Fruit fly (Drosophila melanogaster) whole organism, embryonic: ENCODE measurements around the gene CG5776.

Experiments
- BEAF-32 ChIP-seq: fragments of 200-800 bp; sonication (Bioruptor generic); optimal IDR thresholded peaks from 3 replicates; lab custom pipeline; 2017; ENCODE audit warnings: missing biosample characterization, missing genetic modification characterization, mild to moderate bottlenecking, moderate library complexity, missing genetic modification reagents
- CG10321 ChIP-seq: fragments of 200-800 bp; sonication (Bioruptor generic); IDR thresholded peaks from 2 replicates; pipeline ENCODE4 v1.3.6; 2022; ENCODE audit warnings: missing biosample characterization, missing genetic modification characterization
- CG10462 ChIP-seq: fragments of 200-800 bp; sonication (Bioruptor generic); optimal IDR thresholded peaks from 2 replicates; lab custom pipeline; 2016; ENCODE audit warnings: missing biosample characterization, missing genetic modification characterization
- CG11247 ChIP-seq: fragments of 200-800 bp; sonication (Bioruptor generic); IDR thresholded peaks from 2 replicates; pipeline ENCODE4 v1.3.6; 2022; ENCODE audit warnings: missing biosample characterization, missing genetic modification characterization
- CG11696 ChIP-seq: fragments of 200-800 bp; sonication (Bioruptor generic); IDR thresholded peaks from 2 replicates; pipeline ENCODE4 v1.3.6; 2022; ENCODE audit warnings: missing biosample characterization, missing genetic modification characterization
- CG12659 ChIP-seq: fragments of 200-800 bp; sonication (Bioruptor generic); optimal IDR thresholded peaks from 3 replicates; lab custom pipeline; 2017; ENCODE audit warnings: mild to moderate bottlenecking, missing biosample characterization, missing genetic modification reagents, missing genetic modification characterization
- CG13287 ChIP-seq: fragments of 200-800 bp; sonication (Bioruptor generic); IDR thresholded peaks from 2 replicates; pipeline ENCODE4 v1.3.6; 2022; ENCODE audit warnings: missing biosample characterization, missing genetic modification characterization; ENCODE audit not compliant: partially characterized antibody
- CG14014 ChIP-seq: fragments of 200-800 bp; sonication (Bioruptor generic); IDR thresholded peaks from 2 replicates; pipeline ENCODE4 v1.3.6; 2022; ENCODE audit warnings: missing biosample characterization, missing genetic modification characterization
- CG14860 ChIP-seq: fragments of 200-800 bp; sonication (Bioruptor generic); IDR thresholded peaks from 3 replicates; pipeline ENCODE4 v1.3.6; 2022; ENCODE audit warnings: missing biosample characterization, missing genetic modification characterization; ENCODE audit not compliant: partially characterized antibody
- CG14965 ChIP-seq: fragments of 200-800 bp; sonication (Bioruptor generic); optimal IDR thresholded peaks from 2 replicates; lab custom pipeline; 2016; ENCODE audit warnings: missing biosample characterization, missing genetic modification characterization, borderline replicate concordance
- CG15601 ChIP-seq: fragments of 200-800 bp; sonication (Bioruptor generic); optimal IDR thresholded peaks from 3 replicates; lab custom pipeline; 2019; ENCODE audit warnings: missing biosample characterization, mild to moderate bottlenecking, missing genetic modification characterization, moderate library complexity
- CG1647 ChIP-seq: fragments of 200-800 bp; sonication (Bioruptor generic); optimal IDR thresholded peaks from 3 replicates; lab custom pipeline; 2016; ENCODE audit warnings: missing biosample characterization, missing genetic modification characterization
- CG17328 ChIP-seq: fragments of 200-800 bp; sonication (Bioruptor generic); IDR thresholded peaks from 2 replicates; pipeline ENCODE4 v1.3.6; 2022; ENCODE audit warnings: missing biosample characterization, missing genetic modification characterization
- CG31388 ChIP-seq: fragments of 200-800 bp; sonication (Bioruptor generic); optimal IDR thresholded peaks from 2 replicates; lab custom pipeline; 2016; ENCODE audit warnings: missing biosample characterization, missing genetic modification characterization
- CG4617 ChIP-seq: fragments of 200-800 bp; sonication (Bioruptor generic); optimal IDR thresholded peaks from 3 replicates; lab custom pipeline; 2016; ENCODE audit warnings: missing biosample characterization, missing genetic modification characterization, borderline replicate concordance
- CG4730 ChIP-seq: fragments of 200-800 bp; sonication (Bioruptor generic); IDR thresholded peaks from 2 replicates; pipeline ENCODE4 v1.3.6; 2022; ENCODE audit warnings: missing biosample characterization, missing genetic modification characterization
- CG4820 ChIP-seq: fragments of 200-800 bp; sonication (Bioruptor generic); optimal IDR thresholded peaks from 3 replicates; lab custom pipeline; 2016; ENCODE audit warnings: missing biosample characterization, missing genetic modification characterization
- CG8765 ChIP-seq: fragments of 200-800 bp; sonication (Bioruptor generic); IDR thresholded peaks from 2 replicates; pipeline ENCODE4 v1.3.6; 2022; ENCODE audit warnings: missing biosample characterization, missing genetic modification characterization
- CG9609 ChIP-seq: fragments of 200-800 bp; sonication (Bioruptor generic); optimal IDR thresholded peaks from 3 replicates; lab custom pipeline; 2016; ENCODE audit warnings: missing biosample characterization, missing genetic modification characterization
- Hand ChIP-seq: fragments of 200-800 bp; sonication (Bioruptor generic); optimal IDR thresholded peaks from 2 replicates; lab custom pipeline; 2017; ENCODE audit warnings: mild to moderate bottlenecking, missing biosample characterization, missing genetic modification reagents, missing genetic modification characterization
- Hmr ChIP-seq: fragments of 200-800 bp; sonication (Bioruptor generic); optimal IDR thresholded peaks from 3 replicates; lab custom pipeline; 2017; ENCODE audit warnings: mild to moderate bottlenecking, missing biosample characterization, missing genetic modification reagents, missing genetic modification characterization
- Lhr ChIP-seq: fragments of 200-800 bp; sonication (Bioruptor generic); optimal IDR thresholded peaks from 3 replicates; lab custom pipeline; 2017; ENCODE audit warnings: mild to moderate bottlenecking, missing biosample characterization, missing genetic modification reagents, missing genetic modification characterization
- Med ChIP-seq: fragments of 200-800 bp; sonication (Bioruptor generic); peaks from one replicate; lab custom pipeline; 2016; ENCODE audit warnings: missing biosample characterization, missing genetic modification characterization, mild to moderate bottlenecking, inconsistent platforms, moderate library complexity
- Optix ChIP-seq: fragments of 200-800 bp; sonication (Bioruptor generic); IDR thresholded peaks from 3 replicates; pipeline ENCODE4 v1.3.6; 2022; ENCODE audit warnings: missing biosample characterization, missing genetic modification characterization
- Pdp1 ChIP-seq, 2 experiments: fragments of 200-800 bp; sonication (Bioruptor generic); optimal IDR thresholded peaks; 3 replicates each; lab custom pipeline; 2016; ENCODE audit warnings: missing biosample characterization in 2 of 2, missing genetic modification characterization in 2 of 2, mild to moderate bottlenecking in 1 of 2, moderate library complexity in 1 of 2
- Ravus ChIP-seq: fragments of 200-800 bp; sonication (Bioruptor generic); IDR thresholded peaks from 2 replicates; pipeline ENCODE4 v1.3.6; 2022; ENCODE audit warnings: missing biosample characterization, missing genetic modification characterization
- Sry-δ ChIP-seq: fragments of 200-800 bp; sonication (Bioruptor generic); optimal IDR thresholded peaks from 2 replicates; lab custom pipeline; 2016; ENCODE audit warnings: missing biosample characterization, missing genetic modification characterization
- cad ChIP-seq: fragments of >200 bp; optimal IDR thresholded peaks from 2 replicates; lab custom pipeline; 2017; ENCODE audit warnings: missing biosample characterization, missing genetic modification characterization
- corto ChIP-seq: fragments of 200-800 bp; sonication (Bioruptor generic); optimal IDR thresholded peaks from 2 replicates; lab custom pipeline; 2016; ENCODE audit warnings: missing biosample characterization, mild to moderate bottlenecking, missing genetic modification characterization, moderate library complexity
- dmrt11E ChIP-seq: fragments of 200-800 bp; sonication (Bioruptor generic); optimal IDR thresholded peaks from 3 replicates; lab custom pipeline; 2018; ENCODE audit warnings: missing biosample characterization, mild to moderate bottlenecking, missing genetic modification characterization, moderate library complexity
- eyg ChIP-seq: fragments of 200-800 bp; sonication (Bioruptor generic); optimal IDR thresholded peaks from 3 replicates; lab custom pipeline; 2016; ENCODE audit warnings: missing biosample characterization, missing genetic modification characterization
- fru ChIP-seq: fragments of >200 bp; optimal IDR thresholded peaks from 2 replicates; lab custom pipeline; 2017
- gcm ChIP-seq: fragments of 200-800 bp; sonication (Bioruptor generic); optimal IDR thresholded peaks from 2 replicates; lab custom pipeline; 2019; ENCODE audit warnings: missing biosample characterization, mild to moderate bottlenecking, missing genetic modification characterization, moderate library complexity
- gro ChIP-seq: fragments of 200-800 bp; sonication (Bioruptor generic); optimal IDR thresholded peaks from 2 replicates; lab custom pipeline; 2016; ENCODE audit warnings: missing biosample characterization, missing genetic modification characterization
- gsb ChIP-seq: fragments of 200-800 bp; sonication (Bioruptor generic); IDR thresholded peaks from 2 replicates; pipeline ENCODE4 v1.3.6; 2022; ENCODE audit warnings: missing biosample characterization, missing genetic modification characterization
- h ChIP-seq: fragments of >200 bp; optimal IDR thresholded peaks from 2 replicates; lab custom pipeline; 2017
- hkb ChIP-seq, 2 experiments: fragments of 200-800 bp in 1 of 2; fragments of >200 bp in 1 of 2; sonication (Bioruptor generic) in 1 of 2; IDR thresholded peaks in 1 of 2; optimal IDR thresholded peaks in 1 of 2; 2 replicates each; pipeline versions ENCODE4 v1.3.6 to Lab custom; 2017 to 2022; ENCODE audit warnings: missing biosample characterization in 1 of 2, missing genetic modification characterization in 1 of 2
- kay ChIP-seq: fragments of 200-800 bp; sonication (Bioruptor generic); optimal IDR thresholded peaks from 2 replicates; lab custom pipeline; 2016; ENCODE audit warnings: missing biosample characterization, missing genetic modification characterization
- pb ChIP-seq: fragments of 200-800 bp; sonication (Bioruptor generic); optimal IDR thresholded peaks from 3 replicates; lab custom pipeline; 2016; ENCODE audit warnings: missing biosample characterization, missing genetic modification characterization
- pita ChIP-seq: fragments of 200-800 bp; sonication (Bioruptor generic); optimal IDR thresholded peaks from 2 replicates; lab custom pipeline; 2017; ENCODE audit warnings: missing biosample characterization, mild to moderate bottlenecking, missing genetic modification characterization
- pnt ChIP-seq: fragments of 200-800 bp; sonication (Bioruptor generic); optimal IDR thresholded peaks from 3 replicates; lab custom pipeline; 2016; ENCODE audit warnings: missing biosample characterization, missing genetic modification characterization
- psq ChIP-seq: fragments of 200-800 bp; sonication (Bioruptor generic); optimal IDR thresholded peaks from 2 replicates; lab custom pipeline; 2017; ENCODE audit warnings: missing biosample characterization, missing genetic modification characterization
- repo ChIP-seq: fragments of 200-800 bp; sonication (Bioruptor generic); optimal IDR thresholded peaks from 2 replicates; lab custom pipeline; 2016; ENCODE audit warnings: missing biosample characterization, missing genetic modification characterization
- run ChIP-seq: fragments of 200-800 bp; sonication (Bioruptor generic); optimal IDR thresholded peaks from 3 replicates; lab custom pipeline; 2018; ENCODE audit warnings: missing biosample characterization, mild to moderate bottlenecking, missing genetic modification characterization
- scrt ChIP-seq: fragments of 200-800 bp; sonication (Bioruptor generic); optimal IDR thresholded peaks from 2 replicates; lab custom pipeline; 2018; ENCODE audit warnings: missing biosample characterization, mild to moderate bottlenecking, missing genetic modification characterization, moderate library complexity
- seq ChIP-seq: fragments of 200-800 bp; sonication (Bioruptor generic); IDR thresholded peaks from 2 replicates; pipeline ENCODE4 v1.3.6; 2022; ENCODE audit warnings: missing biosample characterization, missing genetic modification characterization
- sim ChIP-seq: fragments of 200-800 bp; sonication (Bioruptor generic); IDR thresholded peaks from 2 replicates; pipeline ENCODE4 v1.3.6; 2022; ENCODE audit warnings: missing biosample characterization, missing genetic modification characterization
- sug ChIP-seq: fragments of 200-800 bp; optimal IDR thresholded peaks from 2 replicates; lab custom pipeline; 2019; ENCODE audit warnings: missing biosample characterization, mild to moderate bottlenecking, missing genetic modification characterization, moderate library complexity
- tin ChIP-seq: fragments of 200-800 bp; sonication (Bioruptor generic); optimal IDR thresholded peaks from 3 replicates; lab custom pipeline; 2016; ENCODE audit warnings: missing biosample characterization, missing genetic modification characterization
- trh ChIP-seq: fragments of 200-800 bp; sonication (Bioruptor generic); optimal IDR thresholded peaks from 2 replicates; lab custom pipeline; 2016; ENCODE audit warnings: missing biosample characterization, missing genetic modification characterization
- tx ChIP-seq: fragments of 200-800 bp; sonication (Bioruptor generic); optimal IDR thresholded peaks from 2 replicates; lab custom pipeline; 2016; ENCODE audit warnings: missing biosample characterization, missing genetic modification characterization

CG5776 gene

dm6 chr2L:12692343-12693079 is 11.7 kb downstream of the CG5776 start, which contains the start of the genes CCT4 and CG6153 (continued):
- TF ChIP-seq h (lab: Kevin White, UChicago) (no peak), CG1647 (no peak), CG11696 (GFP tag; lab: Robert Waterston, UW) (no peak), scrt (GFP tag; lab: Kevin White, UChicago) (peak; percentile 74), CG4730 (GFP tag; lab: Robert Waterston, UW) (no peak), CG12659 (peak; percentile 40), seq (GFP tag; lab: Robert Waterston, UW) (no peak), gro (no peak), CG10321 (GFP tag; lab: Robert Waterston, UW) (no peak), Sry-δ (GFP tag; lab: Kevin White, UChicago) (peak; percentile 44), cad (GFP tag; lab: Kevin White, UChicago) (no peak), CG11247 (GFP tag; lab: Robert Waterston, UW) (no peak), CG8765 (no peak), CG4820 (GFP tag; lab: Kevin White, UChicago) (no peak), pita (GFP tag; lab: Kevin White, UChicago) (no peak), Pdp1 (GFP tag; optimal IDR thresholded peaks at IDR 0.05; lab: Kevin White, UChicago) (no peak), dmrt11E (tag; lab: Kevin White, UChicago) (no peak), gsb (GFP tag; lab: Robert Waterston, UW) (no peak), sim (no peak), tin (no peak), Hand (GFP tag; lab: Kevin White, UChicago) (no peak), fru (lab: Kevin White, UChicago) (no peak), CG31388 (GFP tag; lab: Kevin White, UChicago) (no peak), psq (no peak), pb (GFP tag; lab: Kevin White, UChicago) (no peak), eyg (GFP tag; lab: Kevin White, UChicago) (no peak), hkb (optimal IDR thresholded peaks at IDR 0.05; lab: Kevin White, UChicago) (no peak), hkb (GFP tag; IDR thresholded peaks at IDR 0.05; lab: Robert Waterston, UW) (no peak), pnt (GFP tag; lab: Kevin White, UChicago) (no peak), BEAF-32 (GFP tag; lab: Kevin White, UChicago) (peak; percentile 64), Ravus (no peak), CG10462 (no peak), CG14965 (no peak), kay (GFP tag; lab: Kevin White, UChicago) (peak; percentile 46), gcm (GFP tag; lab: Kevin White, UChicago) (no peak), CG17328 (GFP tag; lab: Robert Waterston, UW) (no peak), sug (no peak), Hmr (no peak), CG14014 (GFP tag; lab: Robert Waterston, UW) (no peak), repo (no peak), trh (no peak), Med (GFP tag; lab: Kevin White, UChicago) (peak; percentile 68), CG13287 (GFP tag; lab: Robert Waterston, UW) (peak; percentile 60), tx (GFP tag; lab: Kevin White, UChicago) (no peak), CG9609 (GFP tag; lab: Kevin White, UChicago) (no peak), CG15601 (tag; lab: Kevin White, UChicago) (no peak), CG4617 (GFP tag; lab: Kevin White, UChicago) (peak; percentile 80), corto (no peak), run (tag; lab: Kevin White, UChicago) (no peak), CG14860 (GFP tag; lab: Robert Waterston, UW) (no peak), Optix (GFP tag; lab: Robert Waterston, UW) (no peak), Lhr (GFP tag; lab: Kevin White, UChicago) (peak; percentile 21)
